Fruit fly (Drosophila melanogaster) whole organism, pupa: ENCODE data around the gene Pstk.

Experiments used
- CG10348 ChIP-seq: fragments of 200-800 bp; sonication (Bioruptor generic); IDR thresholded peaks from 2 replicates; pipeline ENCODE4 v1.3.6; 2022; ENCODE audit warnings: missing biosample characterization, missing genetic modification characterization
- CG14655 ChIP-seq: fragments of 200-800 bp; sonication (Bioruptor generic); optimal IDR thresholded peaks from 3 replicates; lab custom pipeline; 2017; ENCODE audit warnings: mild to moderate bottlenecking, missing biosample characterization, missing genetic modification reagents, missing genetic modification characterization
- CG32121 ChIP-seq: fragments of 200-800 bp; sonication (Bioruptor generic); IDR thresholded peaks from 2 replicates; pipeline ENCODE4 v1.3.6; 2022; ENCODE audit warnings: missing biosample characterization, missing genetic modification characterization
- CG34367 ChIP-seq: fragments of 200-800 bp; sonication (Bioruptor generic); optimal IDR thresholded peaks from 2 replicates; lab custom pipeline; 2018; ENCODE audit warnings: missing biosample characterization, mild to moderate bottlenecking, missing genetic modification characterization
- CG8301 ChIP-seq: fragments of 200-800 bp; sonication (Bioruptor generic); optimal IDR thresholded peaks from 2 replicates; lab custom pipeline; 2018; ENCODE audit warnings: missing biosample characterization, mild to moderate bottlenecking, missing genetic modification characterization
- CG9948 ChIP-seq: fragments of 200-800 bp; sonication (Bioruptor generic); optimal IDR thresholded peaks from 2 replicates; lab custom pipeline; 2018; ENCODE audit warnings: missing biosample characterization, mild to moderate bottlenecking, missing genetic modification characterization, moderate library complexity
- EcR ChIP-seq: fragments of 200-800 bp; sonication (Bioruptor generic); optimal IDR thresholded peaks from 3 replicates; lab custom pipeline; 2019; ENCODE audit warnings: missing biosample characterization, missing genetic modification characterization, mild to moderate bottlenecking, moderate library complexity, missing genetic modification reagents
- gl ChIP-seq: fragments of 200-800 bp; sonication (Bioruptor generic); optimal IDR thresholded peaks from 2 replicates; lab custom pipeline; 2018; ENCODE audit warnings: missing biosample characterization, mild to moderate bottlenecking, missing genetic modification characterization

The Pstk gene

DNA sequence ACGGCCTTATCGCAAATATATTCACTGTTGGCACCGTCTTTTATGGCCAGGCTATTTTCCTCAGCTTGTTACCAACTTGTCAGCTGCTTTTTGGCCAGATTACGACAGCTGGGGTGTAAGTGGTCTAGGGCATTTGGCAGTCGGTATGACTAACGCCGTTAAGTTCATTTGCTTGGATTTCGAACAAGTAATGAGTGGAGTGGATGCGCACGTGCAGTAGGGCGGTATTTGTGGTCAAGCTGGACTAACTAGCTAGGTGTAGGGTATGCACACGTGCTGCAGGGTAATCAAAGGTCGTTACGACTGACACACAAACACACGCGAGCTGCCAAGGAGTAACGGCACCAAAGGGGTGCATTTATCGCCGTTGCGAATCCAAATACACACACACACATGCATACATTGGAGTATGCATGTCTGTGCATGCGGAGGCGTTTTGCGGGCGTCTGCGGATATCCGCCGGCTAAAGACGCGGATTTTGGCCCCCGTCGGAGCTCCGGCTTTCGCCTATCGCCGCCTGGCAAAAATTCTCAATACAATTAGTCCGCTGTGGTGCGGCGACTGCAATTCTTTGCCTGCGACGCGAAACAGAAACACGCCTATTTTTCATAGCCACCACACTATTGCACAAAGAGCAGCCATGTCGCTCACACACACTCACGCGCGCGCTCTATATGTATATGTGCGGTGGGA is 40.3 kb downstream of the Pstk start:
- TF ChIP-seq CG32121 (GFP tag; lab: Robert Waterston, UW) = peak; percentile 53; the same call in 1 of the 2 replicates
- TF ChIP-seq CG10348 = no peak
- TF ChIP-seq EcR (GFP tag; lab: Kevin White, UChicago) = peak; percentile 59
- no peak for TF ChIP-seq CG14655 (GFP tag; lab: Kevin White, UChicago)

DNA sequence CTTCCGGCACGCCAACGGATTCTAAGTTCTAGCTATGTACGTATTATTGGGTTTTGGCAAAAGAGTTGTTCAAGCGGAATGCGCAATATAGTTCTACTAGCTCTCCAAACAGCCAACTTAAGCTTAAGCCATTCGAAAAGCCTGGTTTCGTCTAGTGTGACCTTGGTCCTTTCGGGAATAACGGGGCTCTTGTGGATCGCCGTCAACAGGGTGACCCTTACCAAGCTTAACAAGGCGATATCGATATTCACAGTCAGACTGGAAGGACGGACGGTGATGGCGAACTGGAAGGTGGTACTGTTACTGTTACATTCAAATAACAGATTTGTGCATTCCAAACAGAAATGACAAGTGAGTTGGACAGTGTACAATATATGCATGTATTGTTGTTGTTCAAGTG is 44.6 kb downstream of the Pstk start:
- TF ChIP-seq CG8301 (tag; lab: Kevin White, UChicago) = no peak
- TF ChIP-seq CG34367 (tag; lab: Kevin White, UChicago) = no peak
- no peak for TF ChIP-seq CG32121 (GFP tag; lab: Robert Waterston, UW)
- TF ChIP-seq gl (tag; lab: Kevin White, UChicago) = no peak
- no peak for TF ChIP-seq CG9948
